Worm (Caenorhabditis elegans) whole organism, L3 larva: ENCODE results near the gene srv-25.

Source experiments
- aly-2 ChIP-seq: fragments of 150-350 bp; optimal IDR thresholded peaks from 2 replicates; lab custom pipeline; 2014; ENCODE audit warnings: missing biosample characterization, missing genetic modification characterization
- ama-1 ChIP-seq: fragments of 150-350 bp; optimal IDR thresholded peaks from 2 replicates; lab custom pipeline; 2018
- ceh-16 ChIP-seq: sonication (generic microtip); optimal IDR thresholded peaks from 2 replicates; lab custom pipeline; 2017; ENCODE audit warnings: missing biosample characterization, missing genetic modification characterization
- ceh-28 ChIP-seq: fragments of 150-350 bp; optimal IDR thresholded peaks from 2 replicates; lab custom pipeline; 2014; ENCODE audit warnings: missing biosample characterization, missing genetic modification reagents, missing genetic modification characterization
- ceh-82 ChIP-seq: fragments of 150-350 bp; optimal IDR thresholded peaks from 2 replicates; lab custom pipeline; 2014; ENCODE audit warnings: missing biosample characterization, missing genetic modification characterization
- ceh-9 ChIP-seq: sonication (generic microtip); optimal IDR thresholded peaks from 2 replicates; lab custom pipeline; 2018; ENCODE audit warnings: missing biosample characterization, missing genetic modification characterization
- daf-12 ChIP-seq: fragments of 150-350 bp; optimal IDR thresholded peaks from 2 replicates; lab custom pipeline; 2014; ENCODE audit warnings: missing biosample characterization, missing genetic modification reagents, missing genetic modification characterization
- egl-27 ChIP-seq: sonication (generic microtip); optimal IDR thresholded peaks from 4 replicates; lab custom pipeline; 2017; ENCODE audit warnings: missing biosample characterization, missing genetic modification reagents, missing genetic modification characterization
- egl-5 ChIP-seq: fragments of 150-350 bp; optimal IDR thresholded peaks from 2 replicates; lab custom pipeline; 2017; ENCODE audit warnings: missing biosample characterization, missing genetic modification reagents, missing genetic modification characterization, inconsistent platforms
- elt-1 ChIP-seq: fragments of 150-350 bp; optimal IDR thresholded peaks from 2 replicates; lab custom pipeline; 2014; ENCODE audit warnings: missing biosample characterization, missing genetic modification characterization
- elt-2 ChIP-seq: sonication (generic microtip); optimal IDR thresholded peaks from 2 replicates; lab custom pipeline; 2016; ENCODE audit warnings: missing genetic modification reagents, mild to moderate bottlenecking, missing genetic modification characterization, missing compliant biosample characterization
- eor-1 ChIP-seq, 2 experiments: fragments of 150-350 bp; optimal IDR thresholded peaks; 2 replicates each; lab custom pipeline; 2014 to 2018; ENCODE audit warnings: missing biosample characterization in 2 of 2, missing genetic modification characterization in 2 of 2
- hmg-11 ChIP-seq: sonication (generic microtip); optimal IDR thresholded peaks from 2 replicates; lab custom pipeline; 2016; ENCODE audit warnings: missing genetic modification characterization, missing compliant biosample characterization
- jun-1 ChIP-seq: fragments of 150-350 bp; optimal IDR thresholded peaks from 2 replicates; lab custom pipeline; 2014; ENCODE audit warnings: missing biosample characterization, missing genetic modification reagents, missing genetic modification characterization
- lin-15B ChIP-seq: fragments of 150-350 bp; optimal IDR thresholded peaks from 2 replicates; lab custom pipeline; 2014; ENCODE audit warnings: missing biosample characterization, missing genetic modification characterization
- lsy-12 ChIP-seq: sonication (generic microtip); optimal IDR thresholded peaks from 2 replicates; lab custom pipeline; 2016; ENCODE audit warnings: mild to moderate bottlenecking, missing genetic modification characterization, missing compliant biosample characterization
- mdl-1 ChIP-seq: fragments of 150-350 bp; optimal IDR thresholded peaks from 2 replicates; lab custom pipeline; 2014; ENCODE audit warnings: missing biosample characterization, missing genetic modification characterization
- mml-1 ChIP-seq: fragments of 150-350 bp; sonication (generic microtip); optimal IDR thresholded peaks from 3 replicates; lab custom pipeline; 2014; ENCODE audit warnings: missing biosample characterization, missing genetic modification characterization
- nfya-1 ChIP-seq: sonication (generic microtip); optimal IDR thresholded peaks from 2 replicates; lab custom pipeline; 2017; ENCODE audit warnings: missing genetic modification characterization, mild to moderate bottlenecking, missing compliant biosample characterization, antibody characterized with exemption, moderate library complexity; ENCODE audit not compliant: insufficient read depth
- nhr-12 ChIP-seq: fragments of 150-350 bp; optimal IDR thresholded peaks from 2 replicates; lab custom pipeline; 2014; ENCODE audit warnings: missing biosample characterization, missing genetic modification characterization
- nhr-237 ChIP-seq: fragments of 150-350 bp; optimal IDR thresholded peaks from 2 replicates; lab custom pipeline; 2014; ENCODE audit warnings: missing biosample characterization, missing genetic modification characterization
- nhr-25 ChIP-seq: sonication (generic microtip); optimal IDR thresholded peaks from 2 replicates; lab custom pipeline; 2017; ENCODE audit warnings: missing biosample characterization, missing genetic modification characterization
- nhr-67 ChIP-seq: fragments of 150-350 bp; optimal IDR thresholded peaks from 2 replicates; lab custom pipeline; 2014; ENCODE audit warnings: missing biosample characterization, missing genetic modification characterization
- nhr-76 ChIP-seq: fragments of 150-350 bp; sonication (generic microtip); optimal IDR thresholded peaks from 5 replicates; lab custom pipeline; 2014; ENCODE audit warnings: missing biosample characterization, missing genetic modification characterization
- nhr-77 ChIP-seq: fragments of 150-350 bp; optimal IDR thresholded peaks from 2 replicates; lab custom pipeline; 2014; ENCODE audit warnings: missing biosample characterization, missing genetic modification characterization
- pqm-1 ChIP-seq: fragments of 150-350 bp; optimal IDR thresholded peaks from 2 replicates; lab custom pipeline; 2017; ENCODE audit warnings: missing biosample characterization, missing genetic modification characterization, inconsistent platforms
- skn-1 ChIP-seq: fragments of 150-350 bp; optimal IDR thresholded peaks from 2 replicates; lab custom pipeline; 2014; ENCODE audit warnings: missing biosample characterization, missing genetic modification characterization
- snpc-4 ChIP-seq: fragments of 150-350 bp; optimal IDR thresholded peaks from 2 replicates; lab custom pipeline; 2014; ENCODE audit warnings: missing biosample characterization, missing genetic modification characterization
- tbx-2 ChIP-seq: sonication (generic microtip); optimal IDR thresholded peaks from 2 replicates; lab custom pipeline; 2016; ENCODE audit warnings: mild to moderate bottlenecking, missing genetic modification characterization, missing compliant biosample characterization
- unc-39 ChIP-seq: sonication (generic microtip); optimal IDR thresholded peaks from 4 replicates; lab custom pipeline; 2017; ENCODE audit warnings: missing biosample characterization, missing genetic modification characterization
- unc-62 ChIP-seq: fragments of 150-350 bp; sonication (generic microtip); optimal IDR thresholded peaks from 4 replicates; lab custom pipeline; 2014; ENCODE audit warnings: missing biosample characterization, missing genetic modification reagents, missing genetic modification characterization
- zag-1 ChIP-seq: fragments of 150-350 bp; optimal IDR thresholded peaks from 2 replicates; lab custom pipeline; 2014; ENCODE audit warnings: missing biosample characterization, missing genetic modification characterization
- ztf-11 ChIP-seq: fragments of 150-350 bp; optimal IDR thresholded peaks from 2 replicates; lab custom pipeline; 2014; ENCODE audit warnings: missing biosample characterization, missing genetic modification characterization
- ztf-4 ChIP-seq: fragments of 150-350 bp; optimal IDR thresholded peaks from 2 replicates; lab custom pipeline; 2014; ENCODE audit warnings: missing biosample characterization, missing genetic modification characterization

srv-25 gene

ce11 chrIV:6271923-6272322, 31.6 kb downstream of the srv-25 start, which contains the start of gene srv-31:
Gene srv-31, minus strand, starts transcription at chrIV:6272023.
- TF ChIP-seq ceh-9 (no peak), nhr-237 (tag; lab: Kevin White, UChicago) (no peak), elt-2 (no peak), mml-1 (tag; lab: Kevin White, UChicago) (no peak), nhr-67 (tag; lab: Kevin White, UChicago) (no peak), mdl-1 (no peak)

- TF ChIP-seq hmg-11 (tag; lab: Kevin White, UChicago) (no peak), nhr-67 (tag; lab: Kevin White, UChicago) (no peak), tbx-2 (tag; lab: Kevin White, UChicago) (no peak), ztf-4 (tag; lab: Kevin White, UChicago) (no peak), unc-39 (no peak), ztf-11 (tag; lab: Kevin White, UChicago) (no peak), nhr-25 (tag; lab: Kevin White, UChicago) (no peak), nhr-77 (tag; lab: Kevin White, UChicago) (no peak), nhr-76 (no peak), ceh-9 (no peak), snpc-4 (no peak), ceh-82 (tag; lab: Kevin White, UChicago) (no peak), jun-1 (tag; lab: Kevin White, UChicago) (no peak), ama-1 (lab: Kevin White, UChicago) (no peak), eor-1 (tag; optimal IDR thresholded peaks at IDR 0.05; lab: Kevin White, UChicago) (no peak), lsy-12 (no peak), lin-15B (tag; lab: Kevin White, UChicago) (no peak), egl-5 (tag; lab: Kevin White, UChicago) (no peak)
These were observed 34.2 kb downstream of the srv-25 start, which contains the start of gene srv-30 for ce11 chrIV:6269346-6269745. Gene srv-30, minus strand, starts transcription at chrIV:6269446.

ce11 chrIV:6266499-6266898, 37.0 kb downstream of the srv-25 start, which contains the start of gene srv-29:
Gene srv-29, minus strand, starts transcription at chrIV:6266599.
- TF ChIP-seq ceh-28 (tag; lab: Kevin White, UChicago), result no peak

- no peak for TF ChIP-seq unc-62 (GFP tag; lab: Kevin White, UChicago)
- TF ChIP-seq skn-1 (tag; lab: Kevin White, UChicago), result no peak
- TF ChIP-seq ceh-82 (tag; lab: Kevin White, UChicago), result no peak
These were observed 40.3 kb downstream of the srv-25 start, which contains the start of gene srv-28 for ce11 chrIV:6263244-6263643. Gene srv-28, minus strand, starts transcription at chrIV:6263344.

- TF ChIP-seq unc-62 (GFP tag; lab: Kevin White, UChicago) (no peak), skn-1 (tag; lab: Kevin White, UChicago) (no peak), egl-27 (no peak), nhr-12 (no peak), mdl-1 (no peak), tbx-2 (tag; lab: Kevin White, UChicago) (no peak), nhr-76 (no peak), daf-12 (no peak), zag-1 (tag; lab: Kevin White, UChicago) (no peak), ama-1 (lab: Kevin White, UChicago) (no peak), elt-1 (tag; lab: Kevin White, UChicago) (no peak)
These were observed 43.8 kb downstream of the srv-25 start, which contains the start of gene nlp-16 for ce11 chrIV:6259732-6260131. Gene nlp-16, minus strand, starts transcription at chrIV:6259832.

DNA sequence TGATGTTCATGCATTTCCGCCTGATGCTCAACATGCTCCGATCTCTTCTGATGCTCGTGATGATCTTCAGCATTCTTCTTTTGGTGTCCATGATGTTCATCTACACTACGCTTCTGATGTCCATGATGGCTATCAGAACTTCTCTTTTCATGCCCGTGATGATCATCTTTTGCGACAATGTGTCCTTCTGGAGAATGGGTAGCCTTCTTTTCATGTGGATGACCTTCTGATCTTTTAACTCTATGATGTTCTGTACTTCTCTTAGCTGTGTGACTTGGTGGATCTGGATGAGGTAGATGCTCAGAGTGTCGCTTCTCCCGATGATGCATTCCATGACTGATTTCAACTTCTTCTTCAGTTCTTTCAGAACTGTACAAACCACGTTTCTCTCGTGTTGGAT, 44.6 kb downstream of the srv-25 start:
- no peak for TF ChIP-seq elt-2
- no peak for TF ChIP-seq skn-1 (tag; lab: Kevin White, UChicago)
- TF ChIP-seq nfya-1 (tag; lab: Kevin White, UChicago), result no peak
- no peak for TF ChIP-seq pqm-1
- no peak for TF ChIP-seq nhr-67 (tag; lab: Kevin White, UChicago)
- no peak for TF ChIP-seq aly-2
- no peak for TF ChIP-seq egl-27
- TF ChIP-seq ceh-16, result no peak
